Fruit fly (Drosophila melanogaster) whole organism, embryonic: ENCODE results near the gene Mdh2.
A peak's percentile ranks its signal among the peaks of the same experiment; 100 is the strongest.

Experiments used
- Adf1 ChIP-seq: fragments of 200-800 bp; sonication (Bioruptor generic); IDR thresholded peaks from 2 replicates; pipeline ENCODE4 v1.3.6; 2022; ENCODE audit warnings: missing biosample characterization, missing genetic modification characterization
- CG15696 ChIP-seq: fragments of 200-800 bp; sonication (Bioruptor generic); optimal IDR thresholded peaks from 2 replicates; lab custom pipeline; 2019; ENCODE audit warnings: missing biosample characterization, mild to moderate bottlenecking, missing genetic modification characterization, moderate library complexity
- CG1602 ChIP-seq: fragments of 200-800 bp; sonication (Bioruptor generic); optimal IDR thresholded peaks from 3 replicates; lab custom pipeline; 2016; ENCODE audit warnings: missing biosample characterization, missing genetic modification characterization
- CG1603 ChIP-seq: fragments of 200-800 bp; sonication (Bioruptor generic); optimal IDR thresholded peaks from 2 replicates; lab custom pipeline; 2019; ENCODE audit warnings: missing biosample characterization, mild to moderate bottlenecking, missing genetic modification characterization, moderate library complexity
- CG17612 ChIP-seq: fragments of 200-800 bp; sonication (Bioruptor generic); IDR thresholded peaks from 2 replicates; pipeline ENCODE4 v1.3.6; 2022; ENCODE audit warnings: missing biosample characterization, missing genetic modification characterization
- CG18599 ChIP-seq: fragments of 200-800 bp; sonication (Bioruptor generic); optimal IDR thresholded peaks from 3 replicates; lab custom pipeline; 2017; ENCODE audit warnings: missing biosample characterization, missing genetic modification characterization, mild to moderate bottlenecking, moderate library complexity, missing genetic modification reagents
- CG2120 ChIP-seq: fragments of 200-800 bp; sonication (Bioruptor generic); optimal IDR thresholded peaks from 3 replicates; lab custom pipeline; 2016; ENCODE audit warnings: missing biosample characterization, missing genetic modification characterization
- CG34224 ChIP-seq: fragments of 200-800 bp; sonication (Bioruptor generic); IDR thresholded peaks from 3 replicates; pipeline ENCODE4 v1.3.6; 2022; ENCODE audit warnings: missing biosample characterization, missing genetic modification characterization; ENCODE audit not compliant: partially characterized antibody
- CG3726 ChIP-seq: fragments of 200-800 bp; sonication (Bioruptor generic); IDR thresholded peaks from 3 replicates; pipeline ENCODE4, ENCODE4 v1.3.6; 2022; ENCODE audit warnings: missing biosample characterization, missing genetic modification characterization
- CG4360 ChIP-seq: fragments of 200-800 bp; sonication (Bioruptor generic); IDR thresholded peaks from 2 replicates; pipeline ENCODE4 v1.3.6; 2022; ENCODE audit warnings: missing biosample characterization, missing genetic modification characterization
- CG4424 ChIP-seq: fragments of 200-800 bp; sonication (Bioruptor generic); optimal IDR thresholded peaks from 3 replicates; lab custom pipeline; 2016; ENCODE audit warnings: missing biosample characterization, missing genetic modification characterization
- CG6175 ChIP-seq: fragments of 200-800 bp; sonication (Bioruptor generic); IDR thresholded peaks from 3 replicates; pipeline ENCODE4 v1.3.6; 2022; ENCODE audit warnings: missing biosample characterization, missing genetic modification characterization
- CG7357 ChIP-seq: fragments of 200-800 bp; sonication (Bioruptor generic); IDR thresholded peaks from 3 replicates; pipeline ENCODE4 v1.3.6; 2022; ENCODE audit warnings: missing biosample characterization, missing genetic modification characterization
- CG7963 ChIP-seq: fragments of 200-800 bp; sonication (Bioruptor generic); IDR thresholded peaks from 3 replicates; pipeline ENCODE4 v1.3.6; 2022; ENCODE audit warnings: missing biosample characterization, missing genetic modification characterization; ENCODE audit not compliant: partially characterized antibody
- Dad ChIP-seq: fragments of 200-800 bp; sonication (Bioruptor generic); optimal IDR thresholded peaks from 3 replicates; lab custom pipeline; 2016; ENCODE audit warnings: missing biosample characterization, missing genetic modification characterization
- Deaf1 ChIP-seq: fragments of 200-800 bp; optimal IDR thresholded peaks from 3 replicates; lab custom pipeline; 2019; ENCODE audit warnings: missing biosample characterization, mild to moderate bottlenecking, missing genetic modification characterization, moderate library complexity
- Dfd ChIP-seq, 2 experiments: fragments of >200 bp; optimal IDR thresholded peaks; 2 replicates each; lab custom pipeline; 2017; ENCODE audit warnings: missing biosample characterization in 2 of 2, missing genetic modification characterization in 2 of 2
- Ets65A ChIP-seq: fragments of 200-800 bp; sonication (Bioruptor generic); peaks from one replicate; lab custom pipeline; 2016; ENCODE audit warnings: missing biosample characterization, missing genetic modification characterization
- Hr51 ChIP-seq, 2 experiments: fragments of 200-800 bp; sonication (Bioruptor generic); optimal IDR thresholded peaks; 2 replicates in 1 of 2; 3 replicates in 1 of 2; lab custom pipeline; 2016 to 2018; ENCODE audit warnings: missing biosample characterization in 2 of 2, missing genetic modification characterization in 2 of 2, mild to moderate bottlenecking in 1 of 2, moderate library complexity in 1 of 2
- Jarid2 ChIP-seq: fragments of 200-800 bp; sonication (Bioruptor generic); optimal IDR thresholded peaks from 3 replicates; lab custom pipeline; 2017; ENCODE audit warnings: mild to moderate bottlenecking, missing biosample characterization, missing genetic modification reagents, missing genetic modification characterization
- Max ChIP-seq: fragments of 200-800 bp; sonication (Bioruptor generic); optimal IDR thresholded peaks from 2 replicates; lab custom pipeline; 2016; ENCODE audit warnings: missing biosample characterization, mild to moderate bottlenecking, missing genetic modification characterization
- Nf-YB ChIP-seq: fragments of 200-800 bp; sonication (Bioruptor generic); optimal IDR thresholded peaks from 3 replicates; lab custom pipeline; 2019; ENCODE audit warnings: missing biosample characterization, mild to moderate bottlenecking, missing genetic modification characterization, moderate library complexity
- Nf-YC ChIP-seq: fragments of 200-800 bp; optimal IDR thresholded peaks from 3 replicates; lab custom pipeline; 2019; ENCODE audit warnings: missing biosample characterization, mild to moderate bottlenecking, missing genetic modification characterization, moderate library complexity
- Side ChIP-seq: fragments of 200-800 bp; sonication (Bioruptor generic); optimal IDR thresholded peaks from 2 replicates; lab custom pipeline; 2016; ENCODE audit warnings: missing biosample characterization, missing genetic modification characterization
- Sox102F ChIP-seq: fragments of 200-800 bp; sonication (Bioruptor generic); optimal IDR thresholded peaks from 2 replicates; lab custom pipeline; 2018; ENCODE audit warnings: missing biosample characterization, mild to moderate bottlenecking, missing genetic modification characterization, moderate library complexity
- Ssrp ChIP-seq: fragments of 200-800 bp; sonication (Bioruptor generic); optimal IDR thresholded peaks from 2 replicates; lab custom pipeline; 2018; ENCODE audit warnings: missing biosample characterization, mild to moderate bottlenecking, missing genetic modification characterization, moderate library complexity
- ara ChIP-seq: fragments of 200-800 bp; sonication (Bioruptor generic); IDR thresholded peaks from 2 replicates; pipeline ENCODE4 v1.3.6; 2022; ENCODE audit warnings: missing biosample characterization, missing genetic modification characterization
- bbx ChIP-seq: fragments of 200-800 bp; sonication (Bioruptor generic); IDR thresholded peaks from 2 replicates; pipeline ENCODE4 v1.3.6; 2022; ENCODE audit warnings: missing biosample characterization, missing genetic modification characterization; ENCODE audit not compliant: partially characterized antibody
- br ChIP-seq: fragments of >200 bp; optimal IDR thresholded peaks from 2 replicates; lab custom pipeline; 2017
- cato ChIP-seq: fragments of 200-800 bp; sonication (Bioruptor generic); optimal IDR thresholded peaks from 2 replicates; lab custom pipeline; 2016; ENCODE audit warnings: missing biosample characterization, missing genetic modification characterization, borderline replicate concordance
- chinmo ChIP-seq: fragments of 200-800 bp; sonication (Bioruptor generic); IDR thresholded peaks from 4 replicates; pipeline ENCODE4 v1.3.6; 2022; ENCODE audit warnings: missing biosample characterization, missing genetic modification characterization; ENCODE audit not compliant: partially characterized antibody
- crol ChIP-seq: fragments of 200-800 bp; sonication (Bioruptor generic); IDR thresholded peaks from 2 replicates; pipeline ENCODE4 v1.3.6; 2022; ENCODE audit warnings: missing biosample characterization, missing genetic modification characterization
- danr ChIP-seq: fragments of 200-800 bp; sonication (Bioruptor generic); IDR thresholded peaks from 2 replicates; pipeline ENCODE4 v1.3.6; 2022; ENCODE audit warnings: missing biosample characterization, missing genetic modification characterization
- esg ChIP-seq: fragments of 200-800 bp; sonication (Bioruptor generic); conservative IDR thresholded peaks from 2 replicates; pipeline ENCODE4 v1.3.6; 2022; ENCODE audit warnings: missing biosample characterization, missing genetic modification characterization
- ewg ChIP-seq: fragments of 200-800 bp; sonication (Bioruptor generic); optimal IDR thresholded peaks from 3 replicates; lab custom pipeline; 2017; ENCODE audit warnings: mild to moderate bottlenecking, missing biosample characterization, missing genetic modification reagents, missing genetic modification characterization
- exex ChIP-seq: fragments of 200-800 bp; sonication (Bioruptor generic); optimal IDR thresholded peaks from 4 replicates; lab custom pipeline; 2018; ENCODE audit warnings: missing biosample characterization, mild to moderate bottlenecking, missing genetic modification characterization, moderate library complexity
- fd3F ChIP-seq: fragments of 200-800 bp; sonication (Bioruptor generic); optimal IDR thresholded peaks from 2 replicates; lab custom pipeline; 2018; ENCODE audit warnings: missing biosample characterization, mild to moderate bottlenecking, missing genetic modification characterization, moderate library complexity
- gem ChIP-seq: fragments of 200-800 bp; sonication (Bioruptor generic); optimal IDR thresholded peaks from 2 replicates; lab custom pipeline; 2019; ENCODE audit warnings: missing biosample characterization, mild to moderate bottlenecking, missing genetic modification characterization, moderate library complexity
- hb ChIP-seq: fragments of 200-800 bp; sonication (Bioruptor generic); IDR thresholded peaks from 3 replicates; pipeline ENCODE4 v1.3.6; 2022; ENCODE audit warnings: missing biosample characterization, missing genetic modification characterization; ENCODE audit not compliant: partially characterized antibody
- hkb ChIP-seq, 2 experiments: fragments of 200-800 bp in 1 of 2; fragments of >200 bp in 1 of 2; sonication (Bioruptor generic) in 1 of 2; IDR thresholded peaks in 1 of 2; optimal IDR thresholded peaks in 1 of 2; 2 replicates each; pipeline versions ENCODE4 v1.3.6 to Lab custom; 2017 to 2022; ENCODE audit warnings: missing biosample characterization in 1 of 2, missing genetic modification characterization in 1 of 2
- nerfin-1 ChIP-seq: fragments of 200-800 bp; sonication (Bioruptor generic); optimal IDR thresholded peaks from 3 replicates; lab custom pipeline; 2019; ENCODE audit warnings: missing biosample characterization, mild to moderate bottlenecking, missing genetic modification characterization, moderate library complexity
- ro ChIP-seq: fragments of 200-800 bp; sonication (Bioruptor generic); IDR thresholded peaks from 2 replicates; pipeline ENCODE4 v1.3.6; 2022; ENCODE audit warnings: missing biosample characterization, missing genetic modification characterization
- seq ChIP-seq: fragments of 200-800 bp; sonication (Bioruptor generic); IDR thresholded peaks from 2 replicates; pipeline ENCODE4 v1.3.6; 2022; ENCODE audit warnings: missing biosample characterization, missing genetic modification characterization
- sna ChIP-seq: fragments of 200-800 bp; sonication (Bioruptor generic); IDR thresholded peaks from 2 replicates; pipeline ENCODE4 v1.3.6; 2022; ENCODE audit warnings: missing biosample characterization, missing genetic modification characterization; ENCODE audit not compliant: partially characterized antibody
- sqz ChIP-seq: fragments of 200-800 bp; sonication (Bioruptor generic); optimal IDR thresholded peaks from 3 replicates; lab custom pipeline; 2018; ENCODE audit warnings: missing biosample characterization, mild to moderate bottlenecking, missing genetic modification characterization
- stwl ChIP-seq: fragments of 200-800 bp; sonication (Bioruptor generic); optimal IDR thresholded peaks from 3 replicates; lab custom pipeline; 2018; ENCODE audit warnings: missing biosample characterization, mild to moderate bottlenecking, missing genetic modification characterization, moderate library complexity
- unc-4 ChIP-seq: fragments of 200-800 bp; sonication (Bioruptor generic); IDR thresholded peaks from 2 replicates; pipeline ENCODE4 v1.3.6; 2022; ENCODE audit warnings: missing biosample characterization, missing genetic modification characterization; ENCODE audit not compliant: partially characterized antibody
- vnd ChIP-seq: fragments of 200-800 bp; sonication (Bioruptor generic); IDR thresholded peaks from 3 replicates; pipeline ENCODE4 v1.3.6; 2022; ENCODE audit warnings: missing biosample characterization, missing genetic modification characterization; ENCODE audit not compliant: partially characterized antibody
- wor ChIP-seq: fragments of 200-800 bp; sonication (Bioruptor generic); IDR thresholded peaks from 2 replicates; pipeline ENCODE4 v1.3.6; 2022; ENCODE audit warnings: missing biosample characterization, missing genetic modification characterization

Mdh2 gene

DNA sequence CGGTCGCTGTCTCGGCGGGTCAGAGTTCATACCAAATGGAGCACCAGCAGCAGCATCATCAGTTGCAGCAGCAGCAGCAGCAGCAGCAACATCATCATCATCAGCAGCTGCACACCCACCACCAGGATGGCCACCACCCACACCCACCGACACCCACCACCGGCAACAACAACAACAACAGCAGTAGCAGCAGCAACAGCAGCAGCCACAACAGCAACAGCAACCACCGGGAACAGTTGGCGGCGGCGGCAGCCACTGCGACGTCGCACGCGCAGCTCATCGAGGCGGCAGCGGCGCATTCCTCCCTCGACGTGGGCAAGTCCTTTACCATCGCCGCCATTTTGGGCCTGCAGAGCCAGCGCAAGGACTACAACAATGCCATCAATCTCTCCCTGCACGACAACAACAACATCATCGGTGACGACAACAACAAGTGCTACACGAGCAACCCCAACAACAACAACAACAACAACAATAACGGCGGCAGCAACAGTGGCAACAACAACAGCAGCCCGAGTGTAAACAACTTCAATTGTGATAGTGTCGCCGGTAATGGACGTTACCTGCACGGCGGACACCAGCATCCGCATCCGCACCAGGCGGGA lies 43.6 kb downstream of the Mdh2 start:
- TF ChIP-seq CG34224: 0 out of 3 replicates have a peak, but pooled peaks have one; percentile 15
- peak; percentile 90 for TF ChIP-seq Nf-YC (tag; lab: Kevin White, UChicago)
- TF ChIP-seq Jarid2 (GFP tag; lab: Kevin White, UChicago): no peak
- TF ChIP-seq bbx: no peak
- TF ChIP-seq CG4424: no peak
- TF ChIP-seq CG7963 (GFP tag; lab: Robert Waterston, UW): no peak
- peak; percentile 71; the same call in 1 of the 2 replicates for TF ChIP-seq seq
- peak; percentile 67 for TF ChIP-seq Adf1 (GFP tag; lab: Robert Waterston, UW)
- no peak for TF ChIP-seq chinmo
- no peak for TF ChIP-seq ara (GFP tag; lab: Robert Waterston, UW)
- no peak for TF ChIP-seq CG1602
- TF ChIP-seq CG1603 (tag; lab: Kevin White, UChicago): no peak
- TF ChIP-seq Deaf1: peak; percentile 42
- TF ChIP-seq CG15696 (tag; lab: Kevin White, UChicago): no peak
- TF ChIP-seq Ets65A: peak; percentile 92
- peak; percentile 96 for TF ChIP-seq ewg (GFP tag; lab: Kevin White, UChicago)
- TF ChIP-seq hb (GFP tag; lab: Robert Waterston, UW): no peak
- TF ChIP-seq gem (tag; lab: Kevin White, UChicago): no peak
- TF ChIP-seq nerfin-1 (tag; lab: Kevin White, UChicago): peak; percentile 17
- TF ChIP-seq Max (GFP tag; lab: Kevin White, UChicago): no peak
- TF ChIP-seq Nf-YB (GFP tag; lab: Kevin White, UChicago): peak; percentile 73
- TF ChIP-seq hkb (optimal IDR thresholded peaks at IDR 0.05; lab: Kevin White, UChicago): no peak
- TF ChIP-seq hkb (GFP tag; IDR thresholded peaks at IDR 0.05; lab: Robert Waterston, UW): no peak
- no peak for TF ChIP-seq CG18599
- TF ChIP-seq CG3726 (GFP tag; lab: Robert Waterston, UW): no peak
- no peak for TF ChIP-seq ro (GFP tag; lab: Robert Waterston, UW)
- peak in 1 of 2 experiments; percentile 39 for TF ChIP-seq Dfd (GFP tag; optimal IDR thresholded peaks at IDR 0.05; lab: Kevin White, UChicago)
- peak; percentile 91 for TF ChIP-seq CG4360 (GFP tag; lab: Robert Waterston, UW)
- TF ChIP-seq sna: 0 out of 2 replicates have a peak, but pooled peaks have one; percentile 27
- TF ChIP-seq sqz (GFP tag; lab: Kevin White, UChicago): no peak
- TF ChIP-seq CG7357: no peak
- no peak for TF ChIP-seq br (lab: Kevin White, UChicago)
- no peak for TF ChIP-seq Dad (GFP tag; lab: Kevin White, UChicago)
- TF ChIP-seq CG2120 (GFP tag; lab: Kevin White, UChicago): no peak
- TF ChIP-seq Sox102F (GFP tag; lab: Kevin White, UChicago): no peak
- no peak for TF ChIP-seq CG6175 (GFP tag; lab: Robert Waterston, UW)
- no peak for TF ChIP-seq exex (tag; lab: Kevin White, UChicago)
- TF ChIP-seq wor (GFP tag; lab: Robert Waterston, UW): no peak

DNA sequence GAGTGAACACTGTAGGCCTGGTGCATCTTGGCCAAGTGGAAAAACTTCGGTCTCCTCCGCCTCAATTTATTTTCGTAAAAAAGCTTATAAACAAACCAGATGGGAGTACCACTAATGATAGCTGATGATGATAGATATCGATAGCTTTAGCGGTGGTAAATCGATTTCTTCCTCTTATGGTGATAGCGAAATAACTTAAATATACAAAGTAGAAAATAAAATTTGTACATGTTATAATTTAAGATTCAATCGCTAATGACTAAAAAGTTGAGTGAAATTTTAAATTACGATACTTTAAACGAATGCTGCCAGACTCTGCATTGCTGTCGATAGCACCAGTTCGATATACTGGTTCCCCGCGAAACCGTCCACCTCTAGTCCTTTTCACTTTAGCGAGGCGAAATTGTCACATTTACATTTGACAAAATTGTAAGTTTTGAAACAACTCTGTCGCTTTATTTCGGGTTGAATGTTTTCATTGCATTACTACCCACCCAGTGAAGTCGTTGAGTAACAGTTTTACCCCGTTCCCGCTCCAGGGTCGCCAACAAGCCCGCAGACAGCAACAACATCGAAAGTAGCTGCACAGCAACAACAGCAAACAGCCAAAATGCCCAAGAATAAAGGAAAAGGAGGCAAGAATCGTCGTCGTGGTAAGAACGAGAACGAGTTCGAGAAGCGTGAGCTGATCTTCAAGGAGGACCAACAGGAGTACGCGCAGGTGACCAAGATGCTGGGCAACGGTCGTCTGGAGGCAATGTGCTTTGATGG lies 48.3 kb downstream of the Mdh2 start, which contains the start of the genes Vps39 and eIF1A:
Gene Vps39 (minus strand): TSS at position 119 of the 771 bp plus-strand sequence.
Gene eIF1A (plus strand): TSS at position 338 of the 771 bp plus-strand sequence.
- no peak for TF ChIP-seq danr (GFP tag; lab: Robert Waterston, UW)
- TF ChIP-seq crol (GFP tag; lab: Robert Waterston, UW): no peak
- TF ChIP-seq Ssrp (tag; lab: Kevin White, UChicago): no peak
- peak in 1 of 2 experiments; percentile 33 for TF ChIP-seq Hr51 (GFP tag; optimal IDR thresholded peaks at IDR 0.05; lab: Kevin White, UChicago)
- no peak for TF ChIP-seq Side (GFP tag; lab: Kevin White, UChicago)
- peak; percentile 60 for TF ChIP-seq stwl (tag; lab: Kevin White, UChicago)
- no peak for TF ChIP-seq esg
- TF ChIP-seq fd3F: peak; percentile 27
- TF ChIP-seq cato (GFP tag; lab: Kevin White, UChicago): no peak
- no peak for TF ChIP-seq CG17612 (GFP tag; lab: Robert Waterston, UW)
- peak; percentile 89 for TF ChIP-seq vnd (GFP tag; lab: Robert Waterston, UW)
- peak; percentile 91 for TF ChIP-seq unc-4
